Fruit fly (Drosophila melanogaster): ENCODE results near the gene CG8907.
A peak's percentile ranks its signal among the peaks of the same experiment; 100 is the strongest.

dm6 chr3R:16977745-16978305 is 30.2 kb upstream of the CG8907 start, which contains the start of gene Actn3:
- TF ChIP-seq CTCF (optimal IDR thresholded peaks at IDR 0.05): peak in 1 of 2 experiments; percentile 63
- no peak for TF ChIP-seq CG8478 (optimal IDR thresholded peaks at IDR 0.05)

Measured in S2 (cell line).